Worm (Caenorhabditis elegans): ENCODE data around the gene dao-2.

DNA sequence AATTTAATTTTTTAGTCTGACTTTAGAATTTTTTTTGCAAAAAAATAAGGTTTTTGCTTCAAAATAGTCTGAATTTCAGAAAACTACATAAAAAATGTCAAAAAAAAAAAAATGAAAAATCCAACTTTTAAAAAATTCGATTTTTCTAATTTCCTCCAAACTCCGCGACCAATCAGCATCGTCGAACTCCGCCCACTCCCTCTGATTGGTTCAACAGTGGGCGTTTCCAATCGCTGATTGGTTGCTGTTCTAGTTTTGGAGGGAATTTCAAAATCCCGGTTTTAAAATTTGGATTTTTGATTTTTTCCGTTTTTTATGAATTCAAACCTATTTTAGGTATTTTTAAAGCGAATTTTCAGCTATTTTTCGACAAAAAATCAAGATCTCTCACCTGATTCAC lies 38.1 kb downstream of the dao-2 start:
- TF ChIP-seq pes-1 (GFP tag; IDR thresholded peaks at IDR 0.05) (no peak), scrt-1 (GFP tag; IDR thresholded peaks at IDR 0.05) (no peak), F13C5.2 (tag; optimal IDR thresholded peaks at IDR 0.05) (no peak), B0310.2 (tag; optimal IDR thresholded peaks at IDR 0.05) (no peak), aly-1 (tag; optimal IDR thresholded peaks at IDR 0.05) (no peak), hmbx-1 (tag; optimal IDR thresholded peaks at IDR 0.05) (no peak), ama-1 (optimal IDR thresholded peaks at IDR 0.05) (no peak), sea-1 (GFP tag; conservative IDR thresholded peaks at IDR 0.05) (no peak), tra-4 (tag; optimal IDR thresholded peaks at IDR 0.05) (no peak), ets-7 (tag; optimal IDR thresholded peaks at IDR 0.05) (no peak), ceh-13 (GFP tag; optimal IDR thresholded peaks at IDR 0.05) (no peak)
